Worm (Caenorhabditis elegans) whole organism, L4 larva: ENCODE measurements around the gene str-108.

Experiments used
- D1046.2 ChIP-seq: fragments of 200-800 bp; sonication (Bioruptor generic); IDR thresholded peaks from 2 replicates; pipeline ENCODE4 v1.3.6; 2022; ENCODE audit warnings: missing genetic modification characterization, missing compliant biosample characterization
- T26A8.4 ChIP-seq: fragments of 200-800 bp; sonication (Bioruptor generic); IDR thresholded peaks from 2 replicates; pipeline ENCODE4 v1.3.6; 2022; ENCODE audit warnings: missing genetic modification characterization, missing compliant biosample characterization
- ama-1 ChIP-seq: fragments of 150-350 bp; optimal IDR thresholded peaks from 2 replicates; lab custom pipeline; 2014; ENCODE audit warnings: inconsistent platforms, mixed read lengths
- ces-1 ChIP-seq: fragments of 150-350 bp; sonication (generic microtip); optimal IDR thresholded peaks from 4 replicates; lab custom pipeline; 2014; ENCODE audit warnings: missing biosample characterization, missing genetic modification reagents, missing genetic modification characterization
- daf-8 ChIP-seq: fragments of 200-800 bp; sonication (Bioruptor generic); IDR thresholded peaks from 2 replicates; pipeline ENCODE4 v1.3.6; 2022; ENCODE audit warnings: missing genetic modification characterization, missing compliant biosample characterization
- dmd-8 ChIP-seq: fragments of 200-800 bp; sonication (Bioruptor generic); IDR thresholded peaks from 2 replicates; pipeline ENCODE4 v1.3.6; 2022; ENCODE audit warnings: missing genetic modification characterization, missing compliant biosample characterization
- fkh-10 ChIP-seq: fragments of 150-350 bp; optimal IDR thresholded peaks from 2 replicates; lab custom pipeline; 2014; ENCODE audit warnings: missing biosample characterization, missing genetic modification reagents, missing genetic modification characterization
- lin-13 ChIP-seq: fragments of 150-350 bp; optimal IDR thresholded peaks from 2 replicates; lab custom pipeline; 2014; ENCODE audit warnings: missing biosample characterization, missing genetic modification reagents, missing genetic modification characterization
- madf-5 ChIP-seq, 2 experiments: fragments of 200-800 bp; sonication (Bioruptor generic); IDR thresholded peaks; 2 replicates each; pipeline ENCODE4 v1.3.6; 2022; ENCODE audit warnings: missing compliant biosample characterization in 2 of 2, missing genetic modification characterization in 2 of 2
- nhr-237 ChIP-seq: sonication (generic microtip); optimal IDR thresholded peaks from 2 replicates; lab custom pipeline; 2017; ENCODE audit warnings: missing biosample characterization, missing genetic modification characterization
- nhr-6 ChIP-seq: fragments of 150-350 bp; optimal IDR thresholded peaks from 2 replicates; lab custom pipeline; 2014; ENCODE audit warnings: missing biosample characterization, missing genetic modification characterization
- tag-97 ChIP-seq: fragments of 200-800 bp; sonication (Bioruptor generic); IDR thresholded peaks from 2 replicates; pipeline ENCODE4 v1.3.6; 2022; ENCODE audit warnings: missing genetic modification characterization, missing compliant biosample characterization
- ztf-11 ChIP-seq: fragments of 150-350 bp; optimal IDR thresholded peaks from 2 replicates; lab custom pipeline; 2014; ENCODE audit warnings: missing biosample characterization, missing genetic modification characterization

DNA sequence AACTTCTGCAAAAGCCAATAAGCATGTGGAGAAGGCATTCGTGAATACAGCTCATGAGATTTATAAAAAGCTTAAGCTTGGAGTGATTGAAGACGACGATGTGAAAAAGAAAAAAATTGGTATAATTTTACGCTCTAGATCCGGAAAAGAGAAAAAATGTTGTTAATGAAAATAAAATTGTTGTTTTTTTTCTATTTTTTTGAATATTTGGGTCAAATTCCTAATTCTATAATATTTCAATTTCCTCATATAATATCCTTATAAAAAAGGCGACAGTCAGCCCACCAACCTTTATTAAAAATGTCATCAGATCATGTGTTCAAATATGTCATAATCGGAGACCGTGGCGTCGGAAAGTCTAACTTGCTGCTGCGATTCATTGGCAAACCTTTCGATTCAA, 29.3 kb downstream of the str-108 start, which contains the start of gene rabr-3:
- no peak for TF ChIP-seq ces-1
- no peak for TF ChIP-seq tag-97 (GFP tag; lab: Robert Waterston, UW)
- no peak for TF ChIP-seq ztf-11 (tag; lab: Kevin White, UChicago)
- TF ChIP-seq madf-5 (GFP tag; IDR thresholded peaks at IDR 0.05; lab: Robert Waterston, UW): no peak
- no peak for TF ChIP-seq nhr-237 (tag; lab: Kevin White, UChicago)
- no peak for TF ChIP-seq D1046.2 (GFP tag; lab: Robert Waterston, UW)
- no peak for TF ChIP-seq lin-13
- TF ChIP-seq nhr-6 (tag; lab: Kevin White, UChicago): no peak
- no peak for TF ChIP-seq fkh-10 (GFP tag; lab: Kevin White, UChicago)
- TF ChIP-seq T26A8.4: no peak
- no peak for TF ChIP-seq daf-8
- TF ChIP-seq dmd-8 (GFP tag; lab: Robert Waterston, UW): no peak
- no peak for TF ChIP-seq ama-1 (lab: Kevin White, UChicago)
